Fruit fly (Drosophila melanogaster): ENCODE measurements around the gene CG7377.

dm6 chr3L:11591131-11591530 lies 1.6 kb downstream of the CG7377 start, which contains the start of gene CG33268:
- TF ChIP-seq achi (GFP tag; optimal IDR thresholded peaks at IDR 0.05) (no peak), Sox15 (GFP tag; optimal IDR thresholded peaks at IDR 0.05) (no peak), Hr4 (GFP tag; optimal IDR thresholded peaks at IDR 0.05) (no peak), Eip93F (GFP tag; optimal IDR thresholded peaks at IDR 0.05) (no peak), CG31627 (GFP tag; optimal IDR thresholded peaks at IDR 0.05) (no peak), CG11762 (GFP tag; optimal IDR thresholded peaks at IDR 0.05; ENCODE audit: insufficient read depth) (no peak)
